Fruit fly (Drosophila melanogaster) whole organism, embryonic: ENCODE results near the gene CG1575.

Source experiments
- Ada2b ChIP-seq: fragments of 200-800 bp; sonication (Bioruptor generic); IDR thresholded peaks from 2 replicates; pipeline ENCODE4 v1.3.6; 2022; ENCODE audit warnings: missing biosample characterization, missing genetic modification characterization
- Adf1 ChIP-seq: fragments of 200-800 bp; sonication (Bioruptor generic); IDR thresholded peaks from 2 replicates; pipeline ENCODE4 v1.3.6; 2022; ENCODE audit warnings: missing biosample characterization, missing genetic modification characterization
- Atf3 ChIP-seq: fragments of 200-800 bp; sonication (Bioruptor generic); optimal IDR thresholded peaks from 3 replicates; lab custom pipeline; 2016; ENCODE audit warnings: missing biosample characterization, missing genetic modification characterization
- BtbVII ChIP-seq: fragments of 200-800 bp; sonication (Bioruptor generic); optimal IDR thresholded peaks from 3 replicates; lab custom pipeline; 2017; ENCODE audit warnings: missing biosample characterization, mild to moderate bottlenecking, missing genetic modification characterization
- CG1024 ChIP-seq: fragments of 200-800 bp; sonication (Bioruptor generic); IDR thresholded peaks from 2 replicates; pipeline ENCODE4 v1.3.6; 2022; ENCODE audit warnings: missing biosample characterization, missing genetic modification characterization
- CG11247 ChIP-seq: fragments of 200-800 bp; sonication (Bioruptor generic); IDR thresholded peaks from 2 replicates; pipeline ENCODE4 v1.3.6; 2022; ENCODE audit warnings: missing biosample characterization, missing genetic modification characterization
- CG1233 ChIP-seq: fragments of 200-800 bp; sonication (Bioruptor generic); optimal IDR thresholded peaks from 4 replicates; lab custom pipeline; 2018; ENCODE audit warnings: missing biosample characterization, mild to moderate bottlenecking, missing genetic modification characterization
- CG12391 ChIP-seq: fragments of 200-800 bp; sonication (Bioruptor generic); optimal IDR thresholded peaks from 3 replicates; lab custom pipeline; 2018; ENCODE audit warnings: missing biosample characterization, mild to moderate bottlenecking, missing genetic modification characterization, moderate library complexity
- CG13424 ChIP-seq: fragments of 200-800 bp; sonication (Bioruptor generic); optimal IDR thresholded peaks from 2 replicates; lab custom pipeline; 2019; ENCODE audit warnings: missing biosample characterization, mild to moderate bottlenecking, missing genetic modification characterization, moderate library complexity
- CG15514 ChIP-seq: fragments of 200-800 bp; sonication (Bioruptor generic); optimal IDR thresholded peaks from 3 replicates; lab custom pipeline; 2017; ENCODE audit warnings: missing biosample characterization, missing genetic modification characterization, mild to moderate bottlenecking, moderate library complexity, missing genetic modification reagents
- CG15696 ChIP-seq: fragments of 200-800 bp; sonication (Bioruptor generic); optimal IDR thresholded peaks from 2 replicates; lab custom pipeline; 2019; ENCODE audit warnings: missing biosample characterization, mild to moderate bottlenecking, missing genetic modification characterization, moderate library complexity
- CG1603 ChIP-seq: fragments of 200-800 bp; sonication (Bioruptor generic); optimal IDR thresholded peaks from 2 replicates; lab custom pipeline; 2019; ENCODE audit warnings: missing biosample characterization, mild to moderate bottlenecking, missing genetic modification characterization, moderate library complexity
- CG18764 ChIP-seq: fragments of 200-800 bp; sonication (Bioruptor generic); optimal IDR thresholded peaks from 3 replicates; lab custom pipeline; 2016; ENCODE audit warnings: missing biosample characterization, missing genetic modification characterization
- CG2120 ChIP-seq: fragments of 200-800 bp; sonication (Bioruptor generic); optimal IDR thresholded peaks from 3 replicates; lab custom pipeline; 2016; ENCODE audit warnings: missing biosample characterization, missing genetic modification characterization
- CG31224 ChIP-seq: fragments of 200-800 bp; sonication (Bioruptor generic); IDR thresholded peaks from 2 replicates; pipeline ENCODE4 v1.3.6; 2022; ENCODE audit warnings: missing biosample characterization, missing genetic modification characterization
- CG3163 ChIP-seq: fragments of 200-800 bp; sonication (Bioruptor generic); optimal IDR thresholded peaks from 3 replicates; lab custom pipeline; 2016; ENCODE audit warnings: missing biosample characterization, missing genetic modification characterization
- CG7271 ChIP-seq: fragments of 200-800 bp; sonication (Bioruptor generic); optimal IDR thresholded peaks from 2 replicates; lab custom pipeline; 2018; ENCODE audit warnings: missing biosample characterization, mild to moderate bottlenecking, missing genetic modification characterization, moderate library complexity
- CG7839 ChIP-seq: fragments of 200-800 bp; sonication (Bioruptor generic); optimal IDR thresholded peaks from 3 replicates; lab custom pipeline; 2018; ENCODE audit warnings: missing biosample characterization, mild to moderate bottlenecking, missing genetic modification characterization, moderate library complexity
- CG8944 ChIP-seq: fragments of 200-800 bp; sonication (Bioruptor generic); optimal IDR thresholded peaks from 3 replicates; lab custom pipeline; 2016; ENCODE audit warnings: missing biosample characterization, missing genetic modification characterization
- Dek ChIP-seq: fragments of 200-800 bp; sonication (Bioruptor generic); optimal IDR thresholded peaks from 3 replicates; lab custom pipeline; 2019; ENCODE audit warnings: missing biosample characterization, mild to moderate bottlenecking, missing genetic modification characterization, moderate library complexity
- Eip74EF ChIP-seq, 2 experiments: fragments of 200-800 bp in 1 of 2; fragments of >200 bp in 1 of 2; sonication (Bioruptor generic) in 1 of 2; optimal IDR thresholded peaks; 2 replicates each; lab custom pipeline; 2017 to 2019; ENCODE audit warnings: missing biosample characterization in 2 of 2, missing genetic modification characterization in 2 of 2, mild to moderate bottlenecking in 1 of 2, moderate library complexity in 1 of 2
- Ets65A ChIP-seq: fragments of 200-800 bp; sonication (Bioruptor generic); peaks from one replicate; lab custom pipeline; 2016; ENCODE audit warnings: missing biosample characterization, missing genetic modification characterization
- Fer2 ChIP-seq: fragments of 200-800 bp; sonication (Bioruptor generic); optimal IDR thresholded peaks from 2 replicates; lab custom pipeline; 2018; ENCODE audit warnings: missing biosample characterization, mild to moderate bottlenecking, missing genetic modification characterization, moderate library complexity
- Fer3 ChIP-seq: fragments of 200-800 bp; sonication (Bioruptor generic); optimal IDR thresholded peaks from 2 replicates; lab custom pipeline; 2018; ENCODE audit warnings: missing biosample characterization, mild to moderate bottlenecking, missing genetic modification characterization, moderate library complexity
- HmgD ChIP-seq: fragments of 200-800 bp; sonication (Bioruptor generic); optimal IDR thresholded peaks from 3 replicates; lab custom pipeline; 2016; ENCODE audit warnings: missing biosample characterization, missing genetic modification characterization
- Med ChIP-seq: fragments of 200-800 bp; sonication (Bioruptor generic); peaks from one replicate; lab custom pipeline; 2016; ENCODE audit warnings: missing biosample characterization, missing genetic modification characterization, mild to moderate bottlenecking, inconsistent platforms, moderate library complexity
- Oli ChIP-seq: fragments of 200-800 bp; sonication (Bioruptor generic); optimal IDR thresholded peaks from 2 replicates; lab custom pipeline; 2018; ENCODE audit warnings: missing biosample characterization, mild to moderate bottlenecking, missing genetic modification characterization, moderate library complexity
- Optix ChIP-seq: fragments of 200-800 bp; sonication (Bioruptor generic); IDR thresholded peaks from 3 replicates; pipeline ENCODE4 v1.3.6; 2022; ENCODE audit warnings: missing biosample characterization, missing genetic modification characterization
- Xrp1 ChIP-seq: fragments of 200-800 bp; sonication (Bioruptor generic); IDR thresholded peaks from 2 replicates; pipeline ENCODE4 v1.3.6; 2022; ENCODE audit warnings: missing biosample characterization, missing genetic modification characterization
- ac ChIP-seq: fragments of 200-800 bp; sonication (Bioruptor generic); optimal IDR thresholded peaks from 3 replicates; lab custom pipeline; 2017; ENCODE audit warnings: missing biosample characterization, mild to moderate bottlenecking, missing genetic modification characterization
- ap ChIP-seq: fragments of 200-800 bp; sonication (Bioruptor generic); IDR thresholded peaks from 2 replicates; pipeline ENCODE4 v1.3.6; 2022; ENCODE audit warnings: missing biosample characterization, missing genetic modification characterization
- chm ChIP-seq: fragments of 200-800 bp; sonication (Bioruptor generic); IDR thresholded peaks from 2 replicates; pipeline ENCODE4 v1.3.6; 2022; ENCODE audit warnings: missing biosample characterization, missing genetic modification characterization
- danr ChIP-seq: fragments of 200-800 bp; sonication (Bioruptor generic); IDR thresholded peaks from 2 replicates; pipeline ENCODE4 v1.3.6; 2022; ENCODE audit warnings: missing biosample characterization, missing genetic modification characterization
- ems ChIP-seq: fragments of 200-800 bp; sonication (Bioruptor generic); optimal IDR thresholded peaks from 3 replicates; lab custom pipeline; 2016; ENCODE audit warnings: missing biosample characterization, missing genetic modification characterization
- exex ChIP-seq: fragments of 200-800 bp; sonication (Bioruptor generic); optimal IDR thresholded peaks from 4 replicates; lab custom pipeline; 2018; ENCODE audit warnings: missing biosample characterization, mild to moderate bottlenecking, missing genetic modification characterization, moderate library complexity
- fd3F ChIP-seq: fragments of 200-800 bp; sonication (Bioruptor generic); optimal IDR thresholded peaks from 2 replicates; lab custom pipeline; 2018; ENCODE audit warnings: missing biosample characterization, mild to moderate bottlenecking, missing genetic modification characterization, moderate library complexity
- gcm2 ChIP-seq: fragments of 200-800 bp; sonication (Bioruptor generic); optimal IDR thresholded peaks from 2 replicates; lab custom pipeline; 2016; ENCODE audit warnings: missing biosample characterization, missing genetic modification characterization
- grn ChIP-seq: fragments of 200-800 bp; sonication (Bioruptor generic); optimal IDR thresholded peaks from 3 replicates; lab custom pipeline; 2017; ENCODE audit warnings: missing biosample characterization, missing genetic modification characterization
- ind ChIP-seq: fragments of 200-800 bp; sonication (Bioruptor generic); optimal IDR thresholded peaks from 3 replicates; lab custom pipeline; 2016; ENCODE audit warnings: missing biosample characterization, missing genetic modification characterization
- jigr1 ChIP-seq: fragments of 200-800 bp; sonication (Bioruptor generic); IDR thresholded peaks from 3 replicates; pipeline ENCODE4 v1.3.6; 2022; ENCODE audit warnings: missing biosample characterization, missing genetic modification characterization
- nerfin-1 ChIP-seq: fragments of 200-800 bp; sonication (Bioruptor generic); optimal IDR thresholded peaks from 3 replicates; lab custom pipeline; 2019; ENCODE audit warnings: missing biosample characterization, mild to moderate bottlenecking, missing genetic modification characterization, moderate library complexity
- onecut ChIP-seq: fragments of 200-800 bp; sonication (Bioruptor generic); IDR thresholded peaks from 2 replicates; pipeline ENCODE4 v1.3.6; 2022; ENCODE audit warnings: missing biosample characterization, missing genetic modification characterization
- peb ChIP-seq: fragments of 200-800 bp; sonication (Bioruptor generic); IDR thresholded peaks from 2 replicates; pipeline ENCODE4 v1.3.6; 2022; ENCODE audit warnings: missing biosample characterization, missing genetic modification characterization
- pfk ChIP-seq: fragments of 200-800 bp; sonication (Bioruptor generic); optimal IDR thresholded peaks from 2 replicates; lab custom pipeline; 2018; ENCODE audit warnings: missing biosample characterization, mild to moderate bottlenecking, missing genetic modification characterization, moderate library complexity
- run ChIP-seq: fragments of 200-800 bp; sonication (Bioruptor generic); optimal IDR thresholded peaks from 3 replicates; lab custom pipeline; 2018; ENCODE audit warnings: missing biosample characterization, mild to moderate bottlenecking, missing genetic modification characterization
- shn ChIP-seq: fragments of 200-800 bp; sonication (Bioruptor generic); optimal IDR thresholded peaks from 3 replicates; lab custom pipeline; 2016; ENCODE audit warnings: missing biosample characterization, missing genetic modification characterization
- slou ChIP-seq: fragments of 200-800 bp; sonication (Bioruptor generic); optimal IDR thresholded peaks from 3 replicates; lab custom pipeline; 2016; ENCODE audit warnings: missing biosample characterization, missing genetic modification characterization
- sob ChIP-seq: fragments of 200-800 bp; sonication (Bioruptor generic); IDR thresholded peaks from 2 replicates; pipeline ENCODE4 v1.3.6; 2022; ENCODE audit warnings: missing biosample characterization, missing genetic modification characterization
- sr ChIP-seq: fragments of 200-800 bp; sonication (Bioruptor generic); IDR thresholded peaks from 3 replicates; pipeline ENCODE4 v1.3.6; 2022; ENCODE audit warnings: missing biosample characterization, missing genetic modification characterization
- tap ChIP-seq: fragments of 200-800 bp; optimal IDR thresholded peaks from 3 replicates; lab custom pipeline; 2019; ENCODE audit warnings: missing biosample characterization, mild to moderate bottlenecking, missing genetic modification characterization, moderate library complexity
- wek ChIP-seq: fragments of 200-800 bp; sonication (Bioruptor generic); optimal IDR thresholded peaks from 3 replicates; lab custom pipeline; 2018; ENCODE audit warnings: missing biosample characterization, mild to moderate bottlenecking, missing genetic modification characterization, moderate library complexity

CG1575 gene

DNA sequence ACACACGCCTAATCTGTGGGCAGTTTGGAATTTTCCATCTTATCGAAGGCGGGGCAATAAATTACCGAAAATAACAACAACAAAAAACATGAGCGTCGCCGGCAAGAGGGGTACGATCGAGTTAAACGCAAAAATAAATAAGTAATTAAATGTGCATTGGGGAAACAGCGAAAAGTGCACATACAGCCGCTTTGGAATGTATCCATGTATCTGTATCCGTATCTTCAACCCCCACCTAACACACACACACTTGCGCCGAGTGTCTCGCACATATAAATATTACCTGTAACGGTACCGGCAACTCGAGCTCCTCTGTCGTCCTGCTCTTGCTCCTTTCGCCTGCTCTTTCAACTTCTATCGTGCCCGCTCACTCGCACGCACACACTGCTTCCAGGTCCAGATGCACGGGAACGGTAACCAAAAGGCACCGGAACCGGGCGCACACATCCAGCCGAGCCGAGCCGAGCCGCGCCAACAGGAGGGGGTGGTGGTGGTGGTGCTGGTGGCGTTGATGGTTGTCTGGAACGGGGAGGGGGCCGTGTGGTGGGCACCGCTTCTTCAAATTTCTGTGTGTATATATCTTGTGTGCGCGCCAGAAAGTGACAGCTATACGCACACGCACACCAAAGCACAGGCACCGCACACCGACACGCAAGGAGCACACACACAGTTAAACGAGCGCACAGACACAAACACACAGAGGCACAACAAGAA, 24.7 kb downstream of the CG1575 start (continued):
- no peak for TF ChIP-seq ap
- TF ChIP-seq jigr1 (GFP tag; lab: Robert Waterston, UW): no peak
- peak; percentile 12 for TF ChIP-seq Oli (tag; lab: Kevin White, UChicago)
- no peak for TF ChIP-seq CG13424 (tag; lab: Kevin White, UChicago)
- TF ChIP-seq CG12391 (tag; lab: Kevin White, UChicago): no peak
- TF ChIP-seq pfk (GFP tag; lab: Kevin White, UChicago): peak; percentile 13
- no peak for TF ChIP-seq CG31224 (GFP tag; lab: Robert Waterston, UW)
- TF ChIP-seq HmgD: peak; percentile 11
- TF ChIP-seq Eip74EF (GFP tag; optimal IDR thresholded peaks at IDR 0.05; lab: Kevin White, UChicago): no peak
- TF ChIP-seq fd3F (GFP tag; lab: Kevin White, UChicago): no peak
- no peak for TF ChIP-seq Fer2 (tag; lab: Kevin White, UChicago)
- TF ChIP-seq CG1603 (tag; lab: Kevin White, UChicago): peak; percentile 37
- no peak for TF ChIP-seq CG18764 (GFP tag; lab: Kevin White, UChicago)
- no peak for TF ChIP-seq onecut (GFP tag; lab: Robert Waterston, UW)
- no peak for TF ChIP-seq CG1233 (GFP tag; lab: Kevin White, UChicago)
- no peak for TF ChIP-seq CG11247 (GFP tag; lab: Robert Waterston, UW)
- no peak for TF ChIP-seq gcm2 (GFP tag; lab: Kevin White, UChicago)
- peak; percentile 83 for TF ChIP-seq Med (GFP tag; lab: Kevin White, UChicago)
- TF ChIP-seq CG3163 (GFP tag; lab: Kevin White, UChicago): no peak
- no peak for TF ChIP-seq Fer3 (tag; lab: Kevin White, UChicago)
- peak; percentile 17 for TF ChIP-seq CG7839 (tag; lab: Kevin White, UChicago)
- no peak for TF ChIP-seq BtbVII (GFP tag; lab: Kevin White, UChicago)
- peak; percentile 64 for TF ChIP-seq Adf1
- no peak for TF ChIP-seq chm (GFP tag; lab: Robert Waterston, UW)
- TF ChIP-seq CG15514 (GFP tag; lab: Kevin White, UChicago): peak; percentile 19
- TF ChIP-seq sob: no peak
- TF ChIP-seq ind: peak; percentile 10
- TF ChIP-seq shn (GFP tag; lab: Kevin White, UChicago): peak; percentile 18
- TF ChIP-seq CG2120 (GFP tag; lab: Kevin White, UChicago): peak; percentile 90
- no peak for TF ChIP-seq Ada2b
- TF ChIP-seq CG1024: no peak
- no peak for TF ChIP-seq CG15696 (tag; lab: Kevin White, UChicago)
- no peak for TF ChIP-seq ac (GFP tag; lab: Kevin White, UChicago)
- TF ChIP-seq Optix: no peak
- TF ChIP-seq ems (GFP tag; lab: Kevin White, UChicago): peak; percentile 15
- TF ChIP-seq Dek (tag; lab: Kevin White, UChicago): no peak
- TF ChIP-seq tap (tag; lab: Kevin White, UChicago): no peak
- no peak for TF ChIP-seq grn
- TF ChIP-seq CG8944: no peak
- no peak for TF ChIP-seq slou (GFP tag; lab: Kevin White, UChicago)
- no peak for TF ChIP-seq Atf3 (GFP tag; lab: Kevin White, UChicago)
- TF ChIP-seq run: no peak
- TF ChIP-seq peb (GFP tag; lab: Robert Waterston, UW): no peak
- TF ChIP-seq wek: no peak
- peak; percentile 21; the same call in 1 of the 2 replicates for TF ChIP-seq Xrp1
- no peak for TF ChIP-seq CG7271 (tag; lab: Kevin White, UChicago)
- TF ChIP-seq nerfin-1 (tag; lab: Kevin White, UChicago): peak; percentile 72
- TF ChIP-seq danr: no peak
- no peak for TF ChIP-seq Ets65A (GFP tag; lab: Kevin White, UChicago)
- no peak for TF ChIP-seq sr
- no peak for TF ChIP-seq exex (tag; lab: Kevin White, UChicago)
